Fruit fly (Drosophila melanogaster) whole organism, embryonic: ENCODE results near the gene CG31183.
A peak's percentile ranks its signal among the peaks of the same experiment; 100 is the strongest.

Experiments used
- Ada2b ChIP-seq: fragments of 200-800 bp; sonication (Bioruptor generic); IDR thresholded peaks from 2 replicates; pipeline ENCODE4 v1.3.6; 2022; ENCODE audit warnings: missing biosample characterization, missing genetic modification characterization
- Antp ChIP-seq: fragments of 200-800 bp; sonication (Bioruptor generic); optimal IDR thresholded peaks from 3 replicates; lab custom pipeline; 2016; ENCODE audit warnings: missing biosample characterization, missing genetic modification characterization
- BEAF-32 ChIP-seq: fragments of 200-800 bp; sonication (Bioruptor generic); optimal IDR thresholded peaks from 3 replicates; lab custom pipeline; 2017; ENCODE audit warnings: missing biosample characterization, missing genetic modification characterization, mild to moderate bottlenecking, moderate library complexity, missing genetic modification reagents
- CG11504 ChIP-seq: fragments of 200-800 bp; sonication (Bioruptor generic); optimal IDR thresholded peaks from 3 replicates; lab custom pipeline; 2019; ENCODE audit warnings: missing biosample characterization, mild to moderate bottlenecking, missing genetic modification characterization, moderate library complexity
- CG12104 ChIP-seq: fragments of 200-800 bp; sonication (Bioruptor generic); optimal IDR thresholded peaks from 3 replicates; lab custom pipeline; 2016; ENCODE audit warnings: missing biosample characterization, missing genetic modification characterization
- CG12391 ChIP-seq: fragments of 200-800 bp; sonication (Bioruptor generic); optimal IDR thresholded peaks from 3 replicates; lab custom pipeline; 2018; ENCODE audit warnings: missing biosample characterization, mild to moderate bottlenecking, missing genetic modification characterization, moderate library complexity
- CG13424 ChIP-seq: fragments of 200-800 bp; sonication (Bioruptor generic); optimal IDR thresholded peaks from 2 replicates; lab custom pipeline; 2019; ENCODE audit warnings: missing biosample characterization, mild to moderate bottlenecking, missing genetic modification characterization, moderate library complexity
- CG13894 ChIP-seq: fragments of 200-800 bp; sonication (Bioruptor generic); optimal IDR thresholded peaks from 3 replicates; lab custom pipeline; 2018; ENCODE audit warnings: missing biosample characterization, mild to moderate bottlenecking, missing genetic modification characterization, moderate library complexity
- CG14014 ChIP-seq: fragments of 200-800 bp; sonication (Bioruptor generic); IDR thresholded peaks from 2 replicates; pipeline ENCODE4 v1.3.6; 2022; ENCODE audit warnings: missing biosample characterization, missing genetic modification characterization
- CG14050 ChIP-seq: fragments of 200-800 bp; sonication (Bioruptor generic); IDR thresholded peaks from 3 replicates; pipeline ENCODE4 v1.3.6; 2022; ENCODE audit warnings: missing biosample characterization, missing genetic modification characterization
- CG15269 ChIP-seq: fragments of 200-800 bp; sonication (Bioruptor generic); optimal IDR thresholded peaks from 2 replicates; lab custom pipeline; 2018; ENCODE audit warnings: missing biosample characterization, mild to moderate bottlenecking, missing genetic modification characterization, moderate library complexity
- CG1603 ChIP-seq: fragments of 200-800 bp; sonication (Bioruptor generic); optimal IDR thresholded peaks from 2 replicates; lab custom pipeline; 2019; ENCODE audit warnings: missing biosample characterization, mild to moderate bottlenecking, missing genetic modification characterization, moderate library complexity
- CG16863 ChIP-seq: fragments of 200-800 bp; sonication (Bioruptor generic); optimal IDR thresholded peaks from 3 replicates; lab custom pipeline; 2016; ENCODE audit warnings: missing biosample characterization, missing genetic modification characterization
- CG17328 ChIP-seq: fragments of 200-800 bp; sonication (Bioruptor generic); IDR thresholded peaks from 2 replicates; pipeline ENCODE4 v1.3.6; 2022; ENCODE audit warnings: missing biosample characterization, missing genetic modification characterization
- CG17829 ChIP-seq: fragments of 200-800 bp; optimal IDR thresholded peaks from 2 replicates; lab custom pipeline; 2019; ENCODE audit warnings: missing biosample characterization, mild to moderate bottlenecking, missing genetic modification characterization, moderate library complexity
- CG2116 ChIP-seq: fragments of 200-800 bp; sonication (Bioruptor generic); optimal IDR thresholded peaks from 3 replicates; lab custom pipeline; 2018; ENCODE audit warnings: missing biosample characterization, mild to moderate bottlenecking, missing genetic modification characterization
- CG2678 ChIP-seq: fragments of 200-800 bp; sonication (Bioruptor generic); optimal IDR thresholded peaks from 3 replicates; lab custom pipeline; 2019; ENCODE audit warnings: missing biosample characterization, mild to moderate bottlenecking, missing genetic modification characterization, moderate library complexity
- CG30020 ChIP-seq: fragments of 200-800 bp; optimal IDR thresholded peaks from 2 replicates; lab custom pipeline; 2019; ENCODE audit warnings: missing biosample characterization, mild to moderate bottlenecking, missing genetic modification characterization, moderate library complexity
- CG3281 ChIP-seq: fragments of 200-800 bp; sonication (Bioruptor generic); optimal IDR thresholded peaks from 3 replicates; lab custom pipeline; 2017; ENCODE audit warnings: missing biosample characterization, mild to moderate bottlenecking, missing genetic modification characterization
- CG34224 ChIP-seq: fragments of 200-800 bp; sonication (Bioruptor generic); IDR thresholded peaks from 3 replicates; pipeline ENCODE4 v1.3.6; 2022; ENCODE audit warnings: missing biosample characterization, missing genetic modification characterization; ENCODE audit not compliant: partially characterized antibody
- CG4617 ChIP-seq: fragments of 200-800 bp; sonication (Bioruptor generic); optimal IDR thresholded peaks from 3 replicates; lab custom pipeline; 2016; ENCODE audit warnings: missing biosample characterization, missing genetic modification characterization, borderline replicate concordance
- CG5180 ChIP-seq: fragments of 200-800 bp; sonication (Bioruptor generic); optimal IDR thresholded peaks from 3 replicates; lab custom pipeline; 2017; ENCODE audit warnings: missing biosample characterization, missing genetic modification characterization, mild to moderate bottlenecking, moderate library complexity, missing genetic modification reagents
- CG6689 ChIP-seq: fragments of 200-800 bp; sonication (Bioruptor generic); IDR thresholded peaks from 2 replicates; pipeline ENCODE4 v1.3.6; 2022; ENCODE audit warnings: missing biosample characterization, missing genetic modification characterization
- CG7357 ChIP-seq: fragments of 200-800 bp; sonication (Bioruptor generic); IDR thresholded peaks from 3 replicates; pipeline ENCODE4 v1.3.6; 2022; ENCODE audit warnings: missing biosample characterization, missing genetic modification characterization
- CG9817 ChIP-seq: fragments of 200-800 bp; sonication (Bioruptor generic); optimal IDR thresholded peaks from 2 replicates; lab custom pipeline; 2018; ENCODE audit warnings: missing biosample characterization, mild to moderate bottlenecking, missing genetic modification characterization, moderate library complexity
- Camta ChIP-seq: fragments of 200-800 bp; sonication (Bioruptor generic); optimal IDR thresholded peaks from 2 replicates; lab custom pipeline; 2016; ENCODE audit warnings: missing biosample characterization, missing genetic modification characterization
- CoRest ChIP-seq: fragments of 200-800 bp; sonication (Bioruptor generic); optimal IDR thresholded peaks from 3 replicates; lab custom pipeline; 2018; ENCODE audit warnings: missing biosample characterization, mild to moderate bottlenecking, missing genetic modification characterization, moderate library complexity
- Dfd ChIP-seq, 2 experiments: fragments of >200 bp; optimal IDR thresholded peaks; 2 replicates each; lab custom pipeline; 2017; ENCODE audit warnings: missing biosample characterization in 2 of 2, missing genetic modification characterization in 2 of 2
- E2f2 ChIP-seq: fragments of 200-800 bp; sonication (Bioruptor generic); IDR thresholded peaks from 2 replicates; pipeline ENCODE4 v1.3.6; 2022; ENCODE audit warnings: missing biosample characterization, missing genetic modification characterization
- Elba2 ChIP-seq: fragments of 200-800 bp; sonication (Bioruptor generic); optimal IDR thresholded peaks from 3 replicates; lab custom pipeline; 2016; ENCODE audit warnings: missing biosample characterization, missing genetic modification characterization
- GATAe ChIP-seq: fragments of 200-800 bp; sonication (Bioruptor generic); conservative IDR thresholded peaks from 2 replicates; pipeline ENCODE4 v1.3.6; 2022; ENCODE audit warnings: missing biosample characterization, missing genetic modification characterization
- Hey ChIP-seq: fragments of 200-800 bp; sonication (Bioruptor generic); optimal IDR thresholded peaks from 3 replicates; lab custom pipeline; 2018; ENCODE audit warnings: missing biosample characterization, mild to moderate bottlenecking, missing genetic modification characterization
- HmgZ ChIP-seq: fragments of 200-800 bp; sonication (Bioruptor generic); optimal IDR thresholded peaks from 2 replicates; lab custom pipeline; 2018; ENCODE audit warnings: missing biosample characterization, mild to moderate bottlenecking, missing genetic modification characterization
- Hr3 ChIP-seq: fragments of 200-800 bp; sonication (Bioruptor generic); optimal IDR thresholded peaks from 3 replicates; lab custom pipeline; 2016; ENCODE audit warnings: missing biosample characterization, missing genetic modification characterization
- Side ChIP-seq: fragments of 200-800 bp; sonication (Bioruptor generic); optimal IDR thresholded peaks from 2 replicates; lab custom pipeline; 2016; ENCODE audit warnings: missing biosample characterization, missing genetic modification characterization
- amos ChIP-seq: fragments of 200-800 bp; sonication (Bioruptor generic); IDR thresholded peaks from 2 replicates; pipeline ENCODE4 v1.3.6; 2022; ENCODE audit warnings: missing biosample characterization, missing genetic modification characterization; ENCODE audit not compliant: partially characterized antibody
- ase ChIP-seq: fragments of 200-800 bp; sonication (Bioruptor generic); IDR thresholded peaks from 3 replicates; pipeline ENCODE4 v1.3.6; 2022; ENCODE audit warnings: missing biosample characterization, missing genetic modification characterization
- cas ChIP-seq: fragments of 200-800 bp; sonication (Bioruptor generic); IDR thresholded peaks from 2 replicates; pipeline ENCODE4 v1.3.6; 2022; ENCODE audit warnings: missing biosample characterization, missing genetic modification characterization
- corto ChIP-seq: fragments of 200-800 bp; sonication (Bioruptor generic); optimal IDR thresholded peaks from 2 replicates; lab custom pipeline; 2016; ENCODE audit warnings: missing biosample characterization, mild to moderate bottlenecking, missing genetic modification characterization, moderate library complexity
- danr ChIP-seq: fragments of 200-800 bp; sonication (Bioruptor generic); IDR thresholded peaks from 2 replicates; pipeline ENCODE4 v1.3.6; 2022; ENCODE audit warnings: missing biosample characterization, missing genetic modification characterization
- ewg ChIP-seq: fragments of 200-800 bp; sonication (Bioruptor generic); optimal IDR thresholded peaks from 3 replicates; lab custom pipeline; 2017; ENCODE audit warnings: mild to moderate bottlenecking, missing biosample characterization, missing genetic modification reagents, missing genetic modification characterization
- gsb-n ChIP-seq: fragments of 200-800 bp; sonication (Bioruptor generic); optimal IDR thresholded peaks from 3 replicates; lab custom pipeline; 2018; ENCODE audit warnings: missing biosample characterization, mild to moderate bottlenecking, missing genetic modification characterization
- hbn ChIP-seq: fragments of 200-800 bp; sonication (Bioruptor generic); IDR thresholded peaks from 2 replicates; pipeline ENCODE4 v1.3.6; 2022; ENCODE audit warnings: missing biosample characterization, missing genetic modification characterization; ENCODE audit not compliant: partially characterized antibody
- hkb ChIP-seq, 2 experiments: fragments of 200-800 bp in 1 of 2; fragments of >200 bp in 1 of 2; sonication (Bioruptor generic) in 1 of 2; IDR thresholded peaks in 1 of 2; optimal IDR thresholded peaks in 1 of 2; 2 replicates each; pipeline versions ENCODE4 v1.3.6 to Lab custom; 2017 to 2022; ENCODE audit warnings: missing biosample characterization in 1 of 2, missing genetic modification characterization in 1 of 2
- nerfin-2 ChIP-seq: fragments of 200-800 bp; sonication (Bioruptor generic); IDR thresholded peaks from 2 replicates; pipeline ENCODE4 v1.3.6; 2022; ENCODE audit warnings: missing biosample characterization, missing genetic modification characterization; ENCODE audit not compliant: partially characterized antibody
- nmo ChIP-seq: fragments of 200-800 bp; sonication (Bioruptor generic); optimal IDR thresholded peaks from 2 replicates; lab custom pipeline; 2018; ENCODE audit warnings: missing biosample characterization, mild to moderate bottlenecking, missing genetic modification characterization, moderate library complexity
- onecut ChIP-seq: fragments of 200-800 bp; sonication (Bioruptor generic); IDR thresholded peaks from 2 replicates; pipeline ENCODE4 v1.3.6; 2022; ENCODE audit warnings: missing biosample characterization, missing genetic modification characterization
- seq ChIP-seq: fragments of 200-800 bp; sonication (Bioruptor generic); IDR thresholded peaks from 2 replicates; pipeline ENCODE4 v1.3.6; 2022; ENCODE audit warnings: missing biosample characterization, missing genetic modification characterization

CG31183 gene

DNA sequence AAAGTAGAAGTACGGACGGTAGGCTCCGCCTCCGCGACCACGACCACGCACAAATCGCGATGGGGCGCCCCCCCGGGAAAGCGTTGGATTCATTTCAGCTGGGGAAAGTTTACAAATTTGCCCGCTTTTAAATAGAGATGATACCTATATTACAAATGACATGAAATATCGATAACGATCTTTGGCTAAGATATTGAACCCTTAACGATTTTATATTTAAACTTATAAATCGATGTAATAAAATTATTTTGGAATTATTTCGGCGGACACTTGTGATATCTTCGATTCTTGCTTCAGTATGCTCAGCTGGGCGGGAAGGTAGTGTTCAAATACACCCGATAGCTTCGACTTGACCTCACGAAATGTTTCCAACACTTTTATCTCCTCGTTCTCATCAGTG is 43.2 kb downstream of the CG31183 start, which contains the start of gene rec (continued):
- TF ChIP-seq onecut (GFP tag; lab: Robert Waterston, UW): no peak
- TF ChIP-seq amos (GFP tag; lab: Robert Waterston, UW): peak; percentile 43
- TF ChIP-seq danr (GFP tag; lab: Robert Waterston, UW): no peak
- no peak for TF ChIP-seq CG2678 (tag; lab: Kevin White, UChicago)
- peak; percentile 70 for TF ChIP-seq E2f2 (GFP tag; lab: Robert Waterston, UW)
- TF ChIP-seq gsb-n (tag; lab: Kevin White, UChicago): no peak
- peak; percentile 26 for TF ChIP-seq CG2116 (GFP tag; lab: Kevin White, UChicago)
- TF ChIP-seq BEAF-32: peak; percentile 60

DNA sequence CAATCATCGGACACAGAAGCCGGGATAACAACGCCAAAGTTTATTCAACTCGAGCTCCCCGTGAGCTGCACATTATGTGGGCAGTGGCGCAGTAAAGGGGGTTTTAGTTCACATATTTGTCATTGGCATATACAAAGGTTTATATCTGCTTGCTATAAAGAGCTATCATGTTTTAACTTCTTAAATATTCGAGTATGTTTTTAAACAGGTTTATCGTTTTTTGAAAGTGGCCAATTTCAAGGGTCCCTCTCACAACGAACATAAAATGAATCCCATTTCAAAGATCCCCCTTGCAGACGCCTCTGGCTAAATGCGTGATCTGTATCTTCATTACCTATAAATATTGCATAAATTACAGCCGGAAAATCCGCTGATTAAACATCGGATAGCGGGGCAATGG is 48.2 kb downstream of the CG31183 start:
- TF ChIP-seq CG13424 (tag; lab: Kevin White, UChicago) (peak; percentile 55), CG14014 (GFP tag; lab: Robert Waterston, UW) (no peak; the same call in 1 of the 2 replicates), hbn (GFP tag; lab: Robert Waterston, UW) (no peak), Elba2 (GFP tag; lab: Kevin White, UChicago) (no peak), nerfin-2 (no peak), CG13894 (tag; lab: Kevin White, UChicago) (no peak), CG1603 (no peak), CG15269 (tag; lab: Kevin White, UChicago) (peak; percentile 38), nmo (GFP tag; lab: Kevin White, UChicago) (peak; percentile 63), corto (GFP tag; lab: Kevin White, UChicago) (no peak), Side (no peak), ase (GFP tag; lab: Robert Waterston, UW) (no peak), CG14050 (no peak), CG3281 (GFP tag; lab: Kevin White, UChicago) (no peak), Hr3 (GFP tag; lab: Kevin White, UChicago) (no peak), CG6689 (GFP tag; lab: Robert Waterston, UW) (peak; percentile 24; the same call in 1 of the 2 replicates), Antp (GFP tag; lab: Kevin White, UChicago) (no peak), CG7357 (GFP tag; lab: Robert Waterston, UW) (peak; percentile 18; the same call in 1 of the 3 replicates), GATAe (GFP tag; lab: Robert Waterston, UW) (no peak), CG30020 (tag; lab: Kevin White, UChicago) (no peak), cas (GFP tag; lab: Robert Waterston, UW) (no peak), Dfd (GFP tag; optimal IDR thresholded peaks at IDR 0.05; lab: Kevin White, UChicago) (no peak), seq (GFP tag; lab: Robert Waterston, UW) (0 out of 2 replicates have a peak, but pooled peaks have one; percentile 12), CG11504 (tag; lab: Kevin White, UChicago) (no peak), ewg (GFP tag; lab: Kevin White, UChicago) (no peak), CG34224 (no peak), Camta (GFP tag; lab: Kevin White, UChicago) (peak; percentile 16), CG12391 (tag; lab: Kevin White, UChicago) (peak; percentile 4), CG17829 (tag; lab: Kevin White, UChicago) (peak; percentile 21), HmgZ (no peak), CG17328 (GFP tag; lab: Robert Waterston, UW) (no peak), CG9817 (peak; percentile 13), hkb (optimal IDR thresholded peaks at IDR 0.05; lab: Kevin White, UChicago) (no peak), hkb (GFP tag; IDR thresholded peaks at IDR 0.05; lab: Robert Waterston, UW) (0 out of 2 replicates have a peak, but pooled peaks have one; percentile 33), CG12104 (no peak), Hey (tag; lab: Kevin White, UChicago) (no peak), Ada2b (GFP tag; lab: Robert Waterston, UW) (0 out of 2 replicates have a peak, but pooled peaks have one; percentile 5), CG16863 (GFP tag; lab: Kevin White, UChicago) (no peak), CoRest (tag; lab: Kevin White, UChicago) (peak; percentile 21), CG4617 (no peak), CG5180 (peak; percentile 20)
